Fruit fly (Drosophila melanogaster) whole organism, adult: ENCODE results near the gene NC2beta.

ENCODE experiments used
- CG11617 ChIP-seq: fragments of 200-800 bp; sonication (Bioruptor generic); optimal IDR thresholded peaks from 2 replicates; lab custom pipeline; 2017; ENCODE audit warnings: mild to moderate bottlenecking, missing biosample characterization, missing genetic modification reagents, missing genetic modification characterization
- CG12768 ChIP-seq: fragments of 200-800 bp; sonication (Bioruptor generic); optimal IDR thresholded peaks from 2 replicates; lab custom pipeline; 2017; ENCODE audit warnings: missing biosample characterization, missing genetic modification characterization, mild to moderate bottlenecking, moderate library complexity, missing genetic modification reagents
- CG14711 ChIP-seq: fragments of 200-800 bp; sonication (Bioruptor generic); optimal IDR thresholded peaks from 2 replicates; lab custom pipeline; 2018; ENCODE audit warnings: missing biosample characterization, mild to moderate bottlenecking, missing genetic modification characterization, moderate library complexity
- CG1620 ChIP-seq: fragments of 200-800 bp; sonication (Bioruptor generic); optimal IDR thresholded peaks from 2 replicates; lab custom pipeline; 2016; ENCODE audit warnings: missing biosample characterization, missing genetic modification characterization
- CG33017 ChIP-seq: fragments of 200-800 bp; sonication (Bioruptor generic); optimal IDR thresholded peaks from 2 replicates; lab custom pipeline; 2018; ENCODE audit warnings: missing biosample characterization, mild to moderate bottlenecking, missing genetic modification characterization, moderate library complexity
- CG5204 ChIP-seq: fragments of 200-800 bp; sonication (Bioruptor generic); optimal IDR thresholded peaks from 2 replicates; lab custom pipeline; 2016; ENCODE audit warnings: missing biosample characterization, missing genetic modification characterization
- CG7045 ChIP-seq: fragments of 200-800 bp; sonication (Bioruptor generic); optimal IDR thresholded peaks from 2 replicates; lab custom pipeline; 2017; ENCODE audit warnings: missing biosample characterization, mild to moderate bottlenecking, missing genetic modification characterization
- CG7101 ChIP-seq: fragments of 200-800 bp; sonication (Bioruptor generic); optimal IDR thresholded peaks from 2 replicates; lab custom pipeline; 2018; ENCODE audit warnings: missing biosample characterization, mild to moderate bottlenecking, missing genetic modification characterization, moderate library complexity
- Clk ChIP-seq: fragments of 200-800 bp; sonication (Bioruptor generic); optimal IDR thresholded peaks from 2 replicates; lab custom pipeline; 2017; ENCODE audit warnings: missing biosample characterization, missing genetic modification characterization
- Crg-1 ChIP-seq: fragments of 200-800 bp; sonication (Bioruptor generic); optimal IDR thresholded peaks from 2 replicates; lab custom pipeline; 2016; ENCODE audit warnings: missing biosample characterization, missing genetic modification characterization
- Hr96 ChIP-seq: fragments of 200-800 bp; sonication (Bioruptor generic); optimal IDR thresholded peaks from 2 replicates; lab custom pipeline; 2016; ENCODE audit warnings: missing biosample characterization, missing genetic modification characterization
- Mnt ChIP-seq: fragments of 200-800 bp; sonication (Bioruptor generic); optimal IDR thresholded peaks from 2 replicates; lab custom pipeline; 2016; ENCODE audit warnings: missing biosample characterization, mild to moderate bottlenecking, missing genetic modification characterization
- bab1 ChIP-seq: fragments of 200-800 bp; sonication (Bioruptor generic); optimal IDR thresholded peaks from 3 replicates; lab custom pipeline; 2019; ENCODE audit warnings: missing biosample characterization, mild to moderate bottlenecking, missing genetic modification characterization, moderate library complexity
- cic ChIP-seq: fragments of 200-800 bp; sonication (Bioruptor generic); optimal IDR thresholded peaks from 2 replicates; lab custom pipeline; 2017; ENCODE audit warnings: missing biosample characterization, mild to moderate bottlenecking, missing genetic modification characterization, moderate library complexity
- cnc ChIP-seq, 2 experiments: fragments of >200 bp; optimal IDR thresholded peaks; 2 replicates each; lab custom pipeline; 2017
- kay ChIP-seq: fragments of 200-800 bp; sonication (Bioruptor generic); peaks from one replicate; lab custom pipeline; 2016; ENCODE audit warnings: missing biosample characterization, missing genetic modification characterization, borderline replicate concordance
- ovo ChIP-seq: fragments of 200-800 bp; sonication (Bioruptor generic); optimal IDR thresholded peaks from 2 replicates; lab custom pipeline; 2016; ENCODE audit warnings: missing biosample characterization, missing genetic modification characterization
- pad ChIP-seq: fragments of 200-800 bp; sonication (Bioruptor generic); optimal IDR thresholded peaks from 3 replicates; lab custom pipeline; 2017; ENCODE audit warnings: missing biosample characterization, missing genetic modification characterization, mild to moderate bottlenecking, moderate library complexity, missing genetic modification reagents
- tj ChIP-seq: fragments of 200-800 bp; sonication (Bioruptor generic); optimal IDR thresholded peaks from 3 replicates; lab custom pipeline; 2017; ENCODE audit warnings: missing biosample characterization, mild to moderate bottlenecking, missing genetic modification characterization, moderate library complexity
- toe ChIP-seq: fragments of 200-800 bp; sonication (Bioruptor generic); optimal IDR thresholded peaks from 2 replicates; lab custom pipeline; 2016; ENCODE audit warnings: missing biosample characterization, missing genetic modification characterization

NC2beta gene

dm6 chr2L:15007331-15007863 is at the start of gene NC2beta, which contains the start of gene Ankrd49:
Gene NC2beta, plus strand, starts transcription at chr2L:15007813.
Gene Ankrd49, minus strand, starts transcription at chr2L:15007431.
- TF ChIP-seq cnc (optimal IDR thresholded peaks at IDR 0.05; lab: Kevin White, UChicago) (no peak), CG33017 (tag; lab: Kevin White, UChicago) (no peak), CG14711 (no peak), Mnt (GFP tag; lab: Kevin White, UChicago) (no peak), kay (GFP tag; lab: Kevin White, UChicago) (no peak), toe (GFP tag; lab: Kevin White, UChicago) (no peak), CG12768 (GFP tag; lab: Kevin White, UChicago) (no peak), Clk (GFP tag; lab: Kevin White, UChicago) (no peak), ovo (no peak), bab1 (GFP tag; lab: Kevin White, UChicago) (no peak), CG7101 (no peak), tj (GFP tag; lab: Kevin White, UChicago) (no peak), Crg-1 (GFP tag; lab: Kevin White, UChicago) (no peak), CG5204 (GFP tag; lab: Kevin White, UChicago) (no peak), CG1620 (GFP tag; lab: Kevin White, UChicago) (no peak), CG11617 (GFP tag; lab: Kevin White, UChicago) (no peak), CG7045 (GFP tag; lab: Kevin White, UChicago) (no peak), cic (no peak)

- no peak for TF ChIP-seq ovo
- no peak for TF ChIP-seq cnc (optimal IDR thresholded peaks at IDR 0.05; lab: Kevin White, UChicago)
- no peak for TF ChIP-seq CG7101
- no peak for TF ChIP-seq CG7045 (GFP tag; lab: Kevin White, UChicago)
- TF ChIP-seq tj (GFP tag; lab: Kevin White, UChicago) = no peak
- no peak for TF ChIP-seq Mnt (GFP tag; lab: Kevin White, UChicago)
- no peak for TF ChIP-seq Crg-1 (GFP tag; lab: Kevin White, UChicago)
- TF ChIP-seq CG5204 (GFP tag; lab: Kevin White, UChicago) = no peak
- TF ChIP-seq Hr96 (GFP tag; lab: Kevin White, UChicago) = no peak
- TF ChIP-seq cic = no peak
- no peak for TF ChIP-seq CG11617 (GFP tag; lab: Kevin White, UChicago)
Observed at dm6 chr2L:14972133-14972532, 35.5 kb upstream of the NC2beta start, which contains the start of gene side-II. Gene side-II, minus strand, starts transcription at chr2L:14972300.

- TF ChIP-seq ovo = no peak
- no peak for TF ChIP-seq cnc (optimal IDR thresholded peaks at IDR 0.05; lab: Kevin White, UChicago)
- no peak for TF ChIP-seq bab1 (GFP tag; lab: Kevin White, UChicago)
- TF ChIP-seq toe (GFP tag; lab: Kevin White, UChicago) = no peak
- TF ChIP-seq kay (GFP tag; lab: Kevin White, UChicago) = no peak
- TF ChIP-seq pad = no peak
- TF ChIP-seq CG14711 = no peak
- no peak for TF ChIP-seq Clk (GFP tag; lab: Kevin White, UChicago)
- no peak for TF ChIP-seq Crg-1 (GFP tag; lab: Kevin White, UChicago)
- TF ChIP-seq CG7101 = no peak
- no peak for TF ChIP-seq CG7045 (GFP tag; lab: Kevin White, UChicago)
Observed at dm6 chr2L:14972836-14973235, 34.8 kb upstream of the NC2beta start.

- no peak for TF ChIP-seq kay (GFP tag; lab: Kevin White, UChicago)
- no peak for TF ChIP-seq CG11617 (GFP tag; lab: Kevin White, UChicago)
- TF ChIP-seq tj (GFP tag; lab: Kevin White, UChicago) = no peak
- no peak for TF ChIP-seq CG14711
- TF ChIP-seq cnc (optimal IDR thresholded peaks at IDR 0.05; lab: Kevin White, UChicago) = no peak
- no peak for TF ChIP-seq CG33017 (tag; lab: Kevin White, UChicago)
- no peak for TF ChIP-seq ovo
- TF ChIP-seq Clk (GFP tag; lab: Kevin White, UChicago) = no peak
- TF ChIP-seq CG1620 (GFP tag; lab: Kevin White, UChicago) = no peak
- no peak for TF ChIP-seq CG7101
- TF ChIP-seq Crg-1 (GFP tag; lab: Kevin White, UChicago) = no peak
- TF ChIP-seq toe (GFP tag; lab: Kevin White, UChicago) = no peak
- no peak for TF ChIP-seq Hr96 (GFP tag; lab: Kevin White, UChicago)
- no peak for TF ChIP-seq cic
- no peak for TF ChIP-seq Mnt (GFP tag; lab: Kevin White, UChicago)
- TF ChIP-seq bab1 (GFP tag; lab: Kevin White, UChicago) = no peak
- TF ChIP-seq CG5204 (GFP tag; lab: Kevin White, UChicago) = no peak
- TF ChIP-seq pad = no peak
Observed at dm6 chr2L:14992889-14993288, 14.7 kb upstream of the NC2beta start.

dm6 chr2L:14994834-14995506 is 12.6 kb upstream of the NC2beta start:
- no peak for TF ChIP-seq CG5204 (GFP tag; lab: Kevin White, UChicago)
- no peak for TF ChIP-seq CG7101
- no peak for TF ChIP-seq CG7045 (GFP tag; lab: Kevin White, UChicago)
- TF ChIP-seq Mnt (GFP tag; lab: Kevin White, UChicago) = no peak
- TF ChIP-seq ovo = no peak
- no peak for TF ChIP-seq kay (GFP tag; lab: Kevin White, UChicago)
- TF ChIP-seq pad = no peak
- TF ChIP-seq Hr96 (GFP tag; lab: Kevin White, UChicago) = no peak
- TF ChIP-seq Clk (GFP tag; lab: Kevin White, UChicago) = no peak
- no peak for TF ChIP-seq CG12768 (GFP tag; lab: Kevin White, UChicago)
- TF ChIP-seq bab1 (GFP tag; lab: Kevin White, UChicago) = no peak
- TF ChIP-seq cic = no peak
- no peak for TF ChIP-seq cnc (optimal IDR thresholded peaks at IDR 0.05; lab: Kevin White, UChicago)
